Worm (Caenorhabditis elegans): ENCODE data around the gene wdr-20.

ce11 chrV:10096932-10097331 is 37.0 kb downstream of the wdr-20 start:
- TF ChIP-seq skn-1 (tag; optimal IDR thresholded peaks at IDR 0.05) (no peak), unc-62 (GFP tag; optimal IDR thresholded peaks at IDR 0.05) (no peak)
